Fruit fly (Drosophila melanogaster) whole organism, embryonic: Measurements from ENCODE around the gene CG10252.
A peak's percentile ranks its signal among the peaks of the same experiment; 100 is the strongest.

Experiments
- ATbp ChIP-seq: fragments of 200-800 bp; sonication (Bioruptor generic); optimal IDR thresholded peaks from 2 replicates; lab custom pipeline; 2017; ENCODE audit warnings: missing biosample characterization, mild to moderate bottlenecking, missing genetic modification characterization, missing genetic modification reagents
- Ada2b ChIP-seq: fragments of 200-800 bp; sonication (Bioruptor generic); IDR thresholded peaks from 2 replicates; pipeline ENCODE4 v1.3.6; 2022; ENCODE audit warnings: missing biosample characterization, missing genetic modification characterization
- Adf1 ChIP-seq: fragments of 200-800 bp; sonication (Bioruptor generic); IDR thresholded peaks from 2 replicates; pipeline ENCODE4 v1.3.6; 2022; ENCODE audit warnings: missing biosample characterization, missing genetic modification characterization
- BEAF-32 ChIP-seq: fragments of 200-800 bp; sonication (Bioruptor generic); optimal IDR thresholded peaks from 3 replicates; lab custom pipeline; 2017; ENCODE audit warnings: missing biosample characterization, missing genetic modification characterization, mild to moderate bottlenecking, moderate library complexity, missing genetic modification reagents
- CG10274 ChIP-seq: fragments of 200-800 bp; sonication (Bioruptor generic); optimal IDR thresholded peaks from 3 replicates; lab custom pipeline; 2017; ENCODE audit warnings: missing biosample characterization, mild to moderate bottlenecking, missing genetic modification characterization
- CG10462 ChIP-seq: fragments of 200-800 bp; sonication (Bioruptor generic); optimal IDR thresholded peaks from 2 replicates; lab custom pipeline; 2016; ENCODE audit warnings: missing biosample characterization, missing genetic modification characterization
- CG10543 ChIP-seq: fragments of 200-800 bp; sonication (Bioruptor generic); optimal IDR thresholded peaks from 3 replicates; lab custom pipeline; 2017; ENCODE audit warnings: missing biosample characterization, mild to moderate bottlenecking, missing genetic modification characterization, moderate library complexity
- CG13123 ChIP-seq: fragments of 200-800 bp; sonication (Bioruptor generic); optimal IDR thresholded peaks from 2 replicates; lab custom pipeline; 2016; ENCODE audit warnings: missing biosample characterization, missing genetic modification characterization
- CG14667 ChIP-seq: fragments of 200-800 bp; sonication (Bioruptor generic); IDR thresholded peaks from 2 replicates; pipeline ENCODE4 v1.3.6; 2022; ENCODE audit warnings: missing biosample characterization, missing genetic modification characterization
- CG15011 ChIP-seq: fragments of 200-800 bp; sonication (Bioruptor generic); optimal IDR thresholded peaks from 3 replicates; lab custom pipeline; 2018; ENCODE audit warnings: missing biosample characterization, mild to moderate bottlenecking, missing genetic modification characterization
- CG17328 ChIP-seq: fragments of 200-800 bp; sonication (Bioruptor generic); IDR thresholded peaks from 2 replicates; pipeline ENCODE4 v1.3.6; 2022; ENCODE audit warnings: missing biosample characterization, missing genetic modification characterization
- CG17385 ChIP-seq: fragments of 200-800 bp; sonication (Bioruptor generic); optimal IDR thresholded peaks from 3 replicates; lab custom pipeline; 2018; ENCODE audit warnings: missing biosample characterization, mild to moderate bottlenecking, missing genetic modification characterization
- CG17829 ChIP-seq: fragments of 200-800 bp; optimal IDR thresholded peaks from 2 replicates; lab custom pipeline; 2019; ENCODE audit warnings: missing biosample characterization, mild to moderate bottlenecking, missing genetic modification characterization, moderate library complexity
- CG17912 ChIP-seq: fragments of 200-800 bp; sonication (Bioruptor generic); optimal IDR thresholded peaks from 2 replicates; lab custom pipeline; 2018; ENCODE audit warnings: missing biosample characterization, mild to moderate bottlenecking, missing genetic modification characterization
- CG18476 ChIP-seq: fragments of 200-800 bp; sonication (Bioruptor generic); optimal IDR thresholded peaks from 2 replicates; lab custom pipeline; 2016; ENCODE audit warnings: missing biosample characterization, mild to moderate bottlenecking, missing genetic modification characterization
- CG3065 ChIP-seq: fragments of 200-800 bp; sonication (Bioruptor generic); optimal IDR thresholded peaks from 2 replicates; lab custom pipeline; 2016; ENCODE audit warnings: missing biosample characterization, missing genetic modification characterization
- CG31224 ChIP-seq: fragments of 200-800 bp; sonication (Bioruptor generic); IDR thresholded peaks from 2 replicates; pipeline ENCODE4 v1.3.6; 2022; ENCODE audit warnings: missing biosample characterization, missing genetic modification characterization
- CG31441 ChIP-seq: fragments of 200-800 bp; sonication (Bioruptor generic); IDR thresholded peaks from 2 replicates; pipeline ENCODE4 v1.3.6; 2022; ENCODE audit warnings: missing biosample characterization, missing genetic modification characterization
- CG34224 ChIP-seq: fragments of 200-800 bp; sonication (Bioruptor generic); IDR thresholded peaks from 3 replicates; pipeline ENCODE4 v1.3.6; 2022; ENCODE audit warnings: missing biosample characterization, missing genetic modification characterization; ENCODE audit not compliant: partially characterized antibody
- CG34422 ChIP-seq: fragments of 200-800 bp; sonication (Bioruptor generic); IDR thresholded peaks from 3 replicates; pipeline ENCODE4 v1.3.6; 2022; ENCODE audit warnings: missing biosample characterization, missing genetic modification characterization
- CG4360 ChIP-seq: fragments of 200-800 bp; sonication (Bioruptor generic); IDR thresholded peaks from 2 replicates; pipeline ENCODE4 v1.3.6; 2022; ENCODE audit warnings: missing biosample characterization, missing genetic modification characterization
- CG6689 ChIP-seq: fragments of 200-800 bp; sonication (Bioruptor generic); IDR thresholded peaks from 2 replicates; pipeline ENCODE4 v1.3.6; 2022; ENCODE audit warnings: missing biosample characterization, missing genetic modification characterization
- CG7839 ChIP-seq: fragments of 200-800 bp; sonication (Bioruptor generic); optimal IDR thresholded peaks from 3 replicates; lab custom pipeline; 2018; ENCODE audit warnings: missing biosample characterization, mild to moderate bottlenecking, missing genetic modification characterization, moderate library complexity
- CG8281 ChIP-seq: fragments of 200-800 bp; sonication (Bioruptor generic); optimal IDR thresholded peaks from 2 replicates; lab custom pipeline; 2018; ENCODE audit warnings: missing biosample characterization, mild to moderate bottlenecking, missing genetic modification characterization, moderate library complexity
- CG8359 ChIP-seq: fragments of 200-800 bp; sonication (Bioruptor generic); optimal IDR thresholded peaks from 2 replicates; lab custom pipeline; 2017; ENCODE audit warnings: missing biosample characterization, mild to moderate bottlenecking, missing genetic modification characterization, borderline replicate concordance
- CG9932 ChIP-seq: fragments of 200-800 bp; sonication (Bioruptor generic); IDR thresholded peaks from 2 replicates; pipeline ENCODE4 v1.3.6; 2022; ENCODE audit warnings: missing biosample characterization, missing genetic modification characterization
- Dbx ChIP-seq: fragments of 200-800 bp; sonication (Bioruptor generic); IDR thresholded peaks from 3 replicates; pipeline ENCODE4 v1.3.6; 2022; ENCODE audit warnings: missing biosample characterization, missing genetic modification characterization
- Deaf1 ChIP-seq: fragments of 200-800 bp; optimal IDR thresholded peaks from 3 replicates; lab custom pipeline; 2019; ENCODE audit warnings: missing biosample characterization, mild to moderate bottlenecking, missing genetic modification characterization, moderate library complexity
- Dp ChIP-seq: fragments of 200-800 bp; sonication (Bioruptor generic); optimal IDR thresholded peaks from 2 replicates; lab custom pipeline; 2018; ENCODE audit warnings: missing biosample characterization, mild to moderate bottlenecking, missing genetic modification characterization, moderate library complexity
- Ets65A ChIP-seq: fragments of 200-800 bp; sonication (Bioruptor generic); peaks from one replicate; lab custom pipeline; 2016; ENCODE audit warnings: missing biosample characterization, missing genetic modification characterization
- Hsf ChIP-seq: fragments of 200-800 bp; sonication (Bioruptor generic); optimal IDR thresholded peaks from 3 replicates; lab custom pipeline; 2016; ENCODE audit warnings: missing biosample characterization, missing genetic modification characterization
- MBD-R2 ChIP-seq: fragments of 200-800 bp; sonication (Bioruptor generic); IDR thresholded peaks from 2 replicates; pipeline ENCODE4 v1.3.6; 2022; ENCODE audit warnings: missing biosample characterization, missing genetic modification characterization
- Nf-YA ChIP-seq: fragments of 200-800 bp; sonication (Bioruptor generic); IDR thresholded peaks from 2 replicates; pipeline ENCODE4 v1.3.6; 2022; ENCODE audit warnings: missing biosample characterization, missing genetic modification characterization
- Rfx ChIP-seq: fragments of 200-800 bp; sonication (Bioruptor generic); IDR thresholded peaks from 2 replicates; pipeline ENCODE4 v1.3.6; 2022; ENCODE audit warnings: missing biosample characterization, missing genetic modification characterization
- Taf1 ChIP-seq: fragments of 200-800 bp; sonication (Bioruptor generic); IDR thresholded peaks from 2 replicates; pipeline ENCODE4 v1.3.6; 2022; ENCODE audit warnings: missing biosample characterization, missing genetic modification characterization
- bowl ChIP-seq: fragments of 200-800 bp; sonication (Bioruptor generic); IDR thresholded peaks from 2 replicates; pipeline ENCODE4 v1.3.6; 2022; ENCODE audit warnings: missing biosample characterization, missing genetic modification characterization
- chif ChIP-seq, 2 experiments: fragments of 200-800 bp; sonication (Bioruptor generic); optimal IDR thresholded peaks; 3 replicates each; lab custom pipeline; 2016; ENCODE audit warnings: missing biosample characterization in 2 of 2, missing genetic modification characterization in 2 of 2
- croc ChIP-seq: fragments of 200-800 bp; sonication (Bioruptor generic); conservative IDR thresholded peaks from 3 replicates; pipeline ENCODE4 v1.3.6; 2022; ENCODE audit warnings: missing biosample characterization, missing genetic modification characterization
- dati ChIP-seq: fragments of 200-800 bp; sonication (Bioruptor generic); IDR thresholded peaks from 2 replicates; pipeline ENCODE4 v1.3.6; 2022; ENCODE audit warnings: missing biosample characterization, missing genetic modification characterization
- dpn ChIP-seq, 2 experiments: fragments of 200-800 bp; sonication (Bioruptor generic); optimal IDR thresholded peaks; 3 replicates each; lab custom pipeline; 2016; ENCODE audit warnings: missing biosample characterization in 2 of 2, missing genetic modification characterization in 2 of 2
- gro ChIP-seq: fragments of 200-800 bp; sonication (Bioruptor generic); optimal IDR thresholded peaks from 2 replicates; lab custom pipeline; 2016; ENCODE audit warnings: missing biosample characterization, missing genetic modification characterization
- hbn ChIP-seq: fragments of 200-800 bp; sonication (Bioruptor generic); IDR thresholded peaks from 2 replicates; pipeline ENCODE4 v1.3.6; 2022; ENCODE audit warnings: missing biosample characterization, missing genetic modification characterization; ENCODE audit not compliant: partially characterized antibody
- inv ChIP-seq: fragments of 200-800 bp; sonication (Bioruptor generic); IDR thresholded peaks from 2 replicates; pipeline ENCODE4 v1.3.6; 2022; ENCODE audit warnings: missing biosample characterization, missing genetic modification characterization; ENCODE audit not compliant: partially characterized antibody
- lbe ChIP-seq: fragments of 200-800 bp; sonication (Bioruptor generic); optimal IDR thresholded peaks from 2 replicates; lab custom pipeline; 2016; ENCODE audit warnings: missing biosample characterization, mild to moderate bottlenecking, missing genetic modification characterization
- lmd ChIP-seq: fragments of 200-800 bp; sonication (Bioruptor generic); IDR thresholded peaks from 2 replicates; pipeline ENCODE4 v1.3.6; 2022; ENCODE audit warnings: missing biosample characterization, missing genetic modification characterization
- sc ChIP-seq, 3 experiments: fragments of >200 bp in 2 of 3; fragments of 200-800 bp in 1 of 3; sonication (Bioruptor generic) in 1 of 3; optimal IDR thresholded peaks; 2 replicates in 2 of 3; 3 replicates in 1 of 3; lab custom pipeline; 2017; ENCODE audit warnings: mild to moderate bottlenecking in 1 of 3, missing biosample characterization in 1 of 3, missing genetic modification characterization in 1 of 3, missing genetic modification reagents in 1 of 3
- schlank ChIP-seq: fragments of 200-800 bp; sonication (Bioruptor generic); optimal IDR thresholded peaks from 2 replicates; lab custom pipeline; 2018; ENCODE audit warnings: missing biosample characterization, mild to moderate bottlenecking, missing genetic modification characterization
- seq ChIP-seq: fragments of 200-800 bp; sonication (Bioruptor generic); IDR thresholded peaks from 2 replicates; pipeline ENCODE4 v1.3.6; 2022; ENCODE audit warnings: missing biosample characterization, missing genetic modification characterization
- tap ChIP-seq: fragments of 200-800 bp; optimal IDR thresholded peaks from 3 replicates; lab custom pipeline; 2019; ENCODE audit warnings: missing biosample characterization, mild to moderate bottlenecking, missing genetic modification characterization, moderate library complexity
- zfh1 ChIP-seq: fragments of 200-800 bp; sonication (Bioruptor generic); IDR thresholded peaks from 3 replicates; pipeline ENCODE4 v1.3.6; 2022; ENCODE audit warnings: missing biosample characterization, missing genetic modification characterization
- zfh2 ChIP-seq: fragments of 200-800 bp; sonication (Bioruptor generic); optimal IDR thresholded peaks from 2 replicates; lab custom pipeline; 2016; ENCODE audit warnings: missing biosample characterization, missing genetic modification characterization

The CG10252 gene

dm6 chr3R:23646183-23646582 is 49.9 kb downstream of the CG10252 start (continued):
- TF ChIP-seq sc (optimal IDR thresholded peaks at IDR 0.05; lab: Kevin White, UChicago): no peak
- peak; percentile 37 for TF ChIP-seq sc (GFP tag; optimal IDR thresholded peaks at IDR 0.05; lab: Kevin White, UChicago)
- peak; percentile 69 to 77 for TF ChIP-seq chif (GFP tag; optimal IDR thresholded peaks at IDR 0.05; lab: Kevin White, UChicago)
- peak; percentile 39 for TF ChIP-seq zfh2 (GFP tag; lab: Kevin White, UChicago)
- TF ChIP-seq Rfx (GFP tag; lab: Robert Waterston, UW): peak; percentile 73
- no peak for TF ChIP-seq Dbx (GFP tag; lab: Robert Waterston, UW)
- TF ChIP-seq CG34422 (GFP tag; lab: Robert Waterston, UW): peak; percentile 74; the same call in 2 of the 3 replicates
- TF ChIP-seq CG3065 (GFP tag; lab: Kevin White, UChicago): no peak
- TF ChIP-seq CG18476 (GFP tag; lab: Kevin White, UChicago): peak; percentile 12
- no peak for TF ChIP-seq CG13123 (GFP tag; lab: Kevin White, UChicago)
- peak; percentile 62; the same call in 2 of the 3 replicates for TF ChIP-seq croc (GFP tag; lab: Robert Waterston, UW)
- TF ChIP-seq lmd: peak; percentile 78
- peak; percentile 36; the same call in 1 of the 2 replicates for TF ChIP-seq CG4360 (GFP tag; lab: Robert Waterston, UW)
- peak; percentile 73 for TF ChIP-seq tap (tag; lab: Kevin White, UChicago)
- TF ChIP-seq CG7839 (tag; lab: Kevin White, UChicago): peak; percentile 79
- peak; percentile 77 for TF ChIP-seq ATbp (GFP tag; lab: Kevin White, UChicago)
- TF ChIP-seq dpn (GFP tag; optimal IDR thresholded peaks at IDR 0.05; lab: Kevin White, UChicago): peak; percentile 69 to 75
- no peak for TF ChIP-seq schlank (tag; lab: Kevin White, UChicago)
- peak; percentile 84; the same call in 2 of the 3 replicates for TF ChIP-seq zfh1 (GFP tag; lab: Robert Waterston, UW)
- no peak for TF ChIP-seq BEAF-32
- peak; percentile 44; the same call in 1 of the 2 replicates for TF ChIP-seq bowl (GFP tag; lab: Robert Waterston, UW)
- TF ChIP-seq gro (GFP tag; lab: Kevin White, UChicago): peak; percentile 20
- peak; percentile 32 for TF ChIP-seq CG8281 (tag; lab: Kevin White, UChicago)
- no peak for TF ChIP-seq CG10543 (GFP tag; lab: Kevin White, UChicago)
- TF ChIP-seq hbn (GFP tag; lab: Robert Waterston, UW): no peak
- TF ChIP-seq MBD-R2 (GFP tag; lab: Robert Waterston, UW): 0 out of 2 replicates have a peak, but pooled peaks have one; percentile 20
- no peak for TF ChIP-seq CG17912 (GFP tag; lab: Kevin White, UChicago)
- TF ChIP-seq Ets65A (GFP tag; lab: Kevin White, UChicago): peak; percentile 68
- TF ChIP-seq Taf1 (GFP tag; lab: Robert Waterston, UW): no peak
- TF ChIP-seq inv (GFP tag; lab: Robert Waterston, UW): no peak
- TF ChIP-seq CG17328 (GFP tag; lab: Robert Waterston, UW): peak; percentile 88
- peak; percentile 23 for TF ChIP-seq CG10274
- TF ChIP-seq Hsf (GFP tag; lab: Kevin White, UChicago): peak; percentile 75
- peak; percentile 70 for TF ChIP-seq CG31441
- TF ChIP-seq CG6689 (GFP tag; lab: Robert Waterston, UW): peak; percentile 80
- TF ChIP-seq CG17385 (GFP tag; lab: Kevin White, UChicago): peak; percentile 67
- no peak for TF ChIP-seq Nf-YA
- peak; percentile 45 for TF ChIP-seq CG17829
- peak; percentile 40 for TF ChIP-seq CG15011 (GFP tag; lab: Kevin White, UChicago)
- peak; percentile 29 for TF ChIP-seq Deaf1 (tag; lab: Kevin White, UChicago)
- peak; percentile 50 for TF ChIP-seq CG10462
- peak; percentile 73 for TF ChIP-seq dati (GFP tag; lab: Robert Waterston, UW)
- peak; percentile 67 for TF ChIP-seq CG14667 (GFP tag; lab: Robert Waterston, UW)
- no peak for TF ChIP-seq Dp (GFP tag; lab: Kevin White, UChicago)
- TF ChIP-seq CG31224: 0 out of 2 replicates have a peak, but pooled peaks have one; percentile 44
- peak; percentile 49 for TF ChIP-seq CG9932 (GFP tag; lab: Robert Waterston, UW)
- no peak for TF ChIP-seq CG34224 (GFP tag; lab: Robert Waterston, UW)
- TF ChIP-seq seq (GFP tag; lab: Robert Waterston, UW): peak; percentile 57
- TF ChIP-seq CG8359 (GFP tag; lab: Kevin White, UChicago): peak; percentile 12
- no peak for TF ChIP-seq lbe (GFP tag; lab: Kevin White, UChicago)
- TF ChIP-seq Adf1: no peak
- peak; percentile 86 for TF ChIP-seq Ada2b (GFP tag; lab: Robert Waterston, UW)
